Fruit fly (Drosophila melanogaster) Kc167 (cell line): Measurements from ENCODE around the gene CG4951.

Experiments
- Myc ChIP-seq: fragments of >200 bp; optimal IDR thresholded peaks from 2 replicates; lab custom pipeline; 2017; ENCODE audit warnings: missing external identifiers
- Sin3A ChIP-seq: fragments of >200 bp; optimal IDR thresholded peaks from 2 replicates; lab custom pipeline; 2018; ENCODE audit warnings: missing external identifiers
- h ChIP-seq: fragments of >200 bp; optimal IDR thresholded peaks from 3 replicates; lab custom pipeline; 2018; ENCODE audit warnings: missing external identifiers
- insv ChIP-seq: fragments of >200 bp; optimal IDR thresholded peaks from 3 replicates; lab custom pipeline; 2018; ENCODE audit warnings: missing external identifiers
- psq ChIP-seq: fragments of >200 bp; optimal IDR thresholded peaks from 2 replicates; lab custom pipeline; 2017; ENCODE audit warnings: missing external identifiers
- ttk ChIP-seq: sonication (Bioruptor generic); optimal IDR thresholded peaks from 2 replicates; lab custom pipeline; 2017; ENCODE audit warnings: missing external identifiers

CG4951 gene

DNA sequence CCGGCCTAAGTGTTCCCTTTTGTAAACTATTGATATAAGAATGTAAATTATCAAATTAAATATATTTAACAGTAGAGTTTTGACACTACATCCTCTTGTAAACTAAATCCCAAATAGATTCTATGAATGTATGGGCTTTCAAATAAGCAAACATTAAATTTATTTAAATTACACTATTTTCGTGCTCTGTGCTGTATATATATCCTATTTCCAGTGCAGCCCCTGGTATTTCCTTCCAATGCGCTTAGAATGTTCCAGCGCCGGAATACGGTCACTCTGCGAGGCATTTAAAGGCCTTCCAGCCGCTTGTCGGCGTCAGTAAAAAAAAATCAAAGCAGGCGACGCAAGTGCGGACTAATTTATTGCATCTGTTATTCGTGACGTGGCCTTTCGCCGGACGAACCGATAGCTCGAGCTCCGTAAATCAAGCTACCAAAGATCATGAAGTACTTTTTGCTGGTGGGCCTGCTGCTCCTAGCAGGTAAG is 5.4 kb downstream of the CG4951 start, which contains the start of gene Gp93:
Gp93 (plus strand) TSS at position 291 of the 486 bp plus-strand sequence.
- TF ChIP-seq Sin3A (no peak), insv (lab: Kevin White, UChicago) (no peak), h (lab: Kevin White, UChicago) (no peak), psq (lab: Kevin White, UChicago) (no peak), ttk (lab: Kevin White, UChicago) (no peak), Myc (no peak)

DNA sequence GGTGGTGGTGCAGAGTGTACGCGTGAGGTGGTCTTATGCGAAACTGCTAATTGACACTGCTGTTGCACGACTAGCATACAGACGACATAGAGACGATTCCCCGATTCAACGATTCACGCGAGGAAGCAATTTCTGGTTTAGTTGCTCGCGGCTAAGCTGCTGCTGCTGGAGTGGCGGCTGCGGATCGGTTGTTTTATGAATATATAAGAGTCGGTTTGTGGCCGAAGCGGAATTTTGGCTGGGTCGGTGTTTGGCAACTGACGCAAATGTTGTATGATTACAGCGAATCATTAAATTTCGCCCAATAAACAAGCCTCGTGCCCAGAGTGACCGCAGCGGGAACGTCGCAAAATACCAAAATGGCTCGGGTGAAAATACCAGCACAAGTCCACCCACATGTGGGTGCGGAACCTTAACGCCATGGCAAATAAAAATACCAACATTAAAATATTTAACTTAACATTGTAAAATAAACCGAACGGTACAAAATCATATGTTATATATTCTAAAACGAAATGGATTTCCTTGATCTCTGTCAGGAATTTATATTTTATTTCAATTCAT is 6.1 kb downstream of the CG4951 start, which contains the start of gene mfrn:
mfrn (minus strand) TSS at position 340 of the 564 bp plus-strand sequence.
- no peak for TF ChIP-seq h (lab: Kevin White, UChicago)
- TF ChIP-seq insv (lab: Kevin White, UChicago): no peak
- TF ChIP-seq Sin3A: no peak
- no peak for TF ChIP-seq psq (lab: Kevin White, UChicago)
- TF ChIP-seq Myc: no peak
- TF ChIP-seq ttk (lab: Kevin White, UChicago): no peak

DNA sequence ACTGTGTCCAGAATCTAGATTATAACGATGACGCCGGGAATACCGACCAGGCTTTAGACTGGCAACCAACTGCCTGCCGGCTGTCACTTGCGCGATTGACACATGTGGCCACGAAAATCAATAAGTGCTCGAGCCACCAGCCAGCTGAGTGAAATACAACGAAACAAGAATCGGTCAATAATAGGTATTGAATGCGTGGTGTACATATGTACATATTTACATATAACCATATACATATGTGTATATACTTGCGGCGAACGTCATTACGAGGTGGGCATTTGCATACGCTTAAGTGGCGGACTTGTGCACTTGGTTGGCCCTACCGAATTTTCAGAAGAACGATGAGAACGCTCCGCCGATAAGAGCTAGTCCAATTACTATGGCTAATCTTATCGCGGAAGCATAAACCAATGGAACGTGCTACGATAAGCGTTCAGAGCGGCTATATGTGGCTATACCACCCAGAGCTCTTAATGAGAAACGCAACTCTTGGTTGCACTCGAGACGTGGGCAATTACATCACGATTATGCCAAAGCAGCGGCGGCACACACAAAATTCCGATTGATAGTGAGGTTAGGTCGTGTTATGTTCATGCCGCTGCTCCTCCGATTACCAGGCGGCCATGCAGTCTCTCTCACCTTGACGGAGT is 7.2 kb downstream of the CG4951 start:
- no peak for TF ChIP-seq psq (lab: Kevin White, UChicago)
- TF ChIP-seq insv (lab: Kevin White, UChicago): no peak
- no peak for TF ChIP-seq h (lab: Kevin White, UChicago)
- TF ChIP-seq ttk (lab: Kevin White, UChicago): no peak
- no peak for TF ChIP-seq Myc
- no peak for TF ChIP-seq Sin3A

DNA sequence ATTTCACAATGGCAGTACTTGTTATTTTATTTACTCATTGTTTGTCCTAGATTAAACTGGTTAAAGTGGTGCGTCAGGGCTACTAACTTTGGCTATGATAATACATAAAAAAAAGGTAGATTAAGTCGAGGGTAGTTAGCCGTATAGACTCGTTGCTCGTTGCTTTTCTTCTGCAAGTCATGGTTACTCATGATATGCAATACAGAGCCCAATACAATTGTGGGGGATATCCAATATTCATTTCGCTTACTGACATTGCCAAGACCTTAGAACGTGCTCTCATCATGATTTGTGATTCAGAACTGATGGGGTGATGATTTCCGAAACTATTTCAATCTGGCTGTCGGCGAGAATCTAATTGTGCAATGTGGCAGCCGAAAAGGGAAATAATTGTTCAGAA is 8.5 kb downstream of the CG4951 start:
- TF ChIP-seq psq (lab: Kevin White, UChicago) (no peak), Myc (no peak), insv (lab: Kevin White, UChicago) (no peak), h (lab: Kevin White, UChicago) (no peak), ttk (lab: Kevin White, UChicago) (no peak), Sin3A (no peak)

DNA sequence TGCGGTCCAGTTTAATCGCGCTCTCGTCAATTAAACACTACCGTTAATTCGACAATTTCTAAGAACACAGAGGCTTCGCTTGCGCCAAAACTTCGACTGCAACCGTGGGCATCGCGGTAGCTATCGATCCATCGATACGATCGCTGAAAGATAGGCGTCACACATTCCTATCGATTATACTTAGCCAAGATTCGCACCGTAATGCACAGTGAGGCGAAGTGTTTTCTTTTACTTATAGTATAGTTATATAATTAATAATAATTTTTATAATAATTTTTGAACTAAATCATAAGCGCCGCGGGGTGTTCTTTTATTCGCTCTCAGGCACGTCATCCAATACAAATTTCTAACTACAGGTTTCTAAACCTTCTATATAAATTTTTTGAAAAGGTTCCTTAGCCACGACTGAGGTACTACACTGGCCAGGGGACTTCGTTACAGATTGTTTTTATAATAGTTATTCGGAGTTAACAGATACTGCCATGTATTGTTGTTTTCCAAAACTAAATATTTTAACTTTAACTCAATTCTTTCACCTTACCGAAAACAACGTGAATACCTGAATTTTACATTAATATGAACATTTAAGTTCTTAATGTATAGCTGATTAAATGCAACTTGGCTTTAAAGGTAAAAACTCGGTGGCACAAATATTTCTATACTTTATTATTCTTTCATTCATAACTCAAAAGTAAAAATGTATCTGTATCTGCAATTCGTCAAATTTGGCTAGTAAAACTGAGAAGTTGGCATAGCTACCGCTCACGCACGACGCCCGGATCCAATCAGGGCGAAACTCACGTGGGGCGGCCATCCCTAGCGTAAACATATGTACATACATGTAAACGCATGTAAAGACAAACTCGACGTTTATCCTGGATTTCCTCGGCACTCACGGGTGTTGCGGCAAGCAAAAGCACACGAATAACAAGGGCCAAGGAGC is 15.9 kb downstream of the CG4951 start, which contains the start of the genes NSD and BOD1:
NSD (minus strand) TSS at position 102 of the 943 bp plus-strand sequence.
BOD1 (plus strand) TSS at position 494 of the 943 bp plus-strand sequence.
- TF ChIP-seq Myc: no peak
- TF ChIP-seq ttk (lab: Kevin White, UChicago): no peak
- no peak for TF ChIP-seq insv (lab: Kevin White, UChicago)
- no peak for TF ChIP-seq h (lab: Kevin White, UChicago)
- no peak for TF ChIP-seq psq (lab: Kevin White, UChicago)
- TF ChIP-seq Sin3A: no peak

DNA sequence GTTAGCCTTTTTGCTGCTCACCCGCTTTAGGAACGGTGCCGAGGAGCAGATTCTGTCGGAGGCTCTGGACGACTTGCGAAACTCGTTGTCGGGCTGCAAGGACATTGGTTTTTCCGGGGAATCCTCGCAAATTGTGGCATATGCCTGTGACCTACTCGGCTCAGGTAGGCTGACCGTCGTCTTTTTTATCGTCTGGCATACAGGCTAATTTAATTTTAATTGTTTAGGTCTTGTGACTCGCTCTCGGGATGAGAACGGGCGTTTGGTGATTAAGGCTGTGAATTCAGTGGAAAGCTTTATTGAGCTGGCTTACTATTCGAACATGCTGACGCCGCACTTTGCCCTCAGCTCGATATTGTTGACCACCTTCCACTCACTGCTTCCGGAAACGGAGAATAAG is 22.5 kb downstream of the CG4951 start:
- TF ChIP-seq h (lab: Kevin White, UChicago) (no peak), insv (lab: Kevin White, UChicago) (no peak), Myc (no peak), psq (lab: Kevin White, UChicago) (no peak), ttk (lab: Kevin White, UChicago) (no peak), Sin3A (no peak)

DNA sequence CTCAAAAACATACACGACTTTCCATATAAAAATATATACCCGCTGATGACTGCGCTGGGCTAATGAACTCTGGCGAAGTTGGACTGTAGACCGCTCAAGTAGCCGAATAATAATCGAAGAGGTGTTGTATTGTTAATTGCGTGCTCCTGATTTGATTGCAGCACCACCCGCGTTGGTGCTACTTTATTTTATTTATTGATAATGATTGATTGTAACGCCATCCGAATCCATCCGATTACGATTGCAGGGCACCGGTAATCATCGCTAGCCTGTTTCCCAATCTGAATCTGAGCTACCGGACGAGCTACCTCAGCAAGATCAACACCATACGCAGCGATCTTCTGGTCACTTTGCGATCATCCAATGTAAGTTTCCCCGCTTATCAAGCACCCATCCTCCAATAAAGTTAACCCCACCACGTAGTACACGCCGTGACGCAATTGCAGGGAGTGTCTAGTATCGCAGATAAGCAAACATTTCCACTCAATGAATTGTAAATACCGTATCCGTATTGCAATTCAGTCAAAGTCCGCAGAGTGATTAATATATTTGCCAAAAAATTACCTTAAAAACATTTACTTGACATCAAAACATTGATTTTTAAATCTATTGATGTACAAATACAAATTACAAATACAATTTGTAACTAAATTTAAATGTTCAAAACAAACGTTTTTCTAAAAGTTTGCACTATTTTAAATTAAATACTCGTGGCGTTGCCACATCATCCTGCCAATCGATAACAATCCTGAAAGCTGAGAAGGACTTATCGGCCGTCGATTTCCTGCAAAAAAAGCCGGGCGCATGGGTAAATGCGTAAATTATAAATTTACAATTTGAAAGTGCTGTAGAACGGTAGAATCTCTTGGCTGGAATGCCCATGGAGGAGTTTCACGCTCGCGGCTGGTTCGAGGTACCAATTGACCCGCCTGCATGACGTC is 24.7 kb downstream of the CG4951 start:
- TF ChIP-seq ttk (lab: Kevin White, UChicago) (no peak), psq (lab: Kevin White, UChicago) (no peak), Myc (no peak), h (lab: Kevin White, UChicago) (no peak), insv (lab: Kevin White, UChicago) (no peak), Sin3A (no peak)

DNA sequence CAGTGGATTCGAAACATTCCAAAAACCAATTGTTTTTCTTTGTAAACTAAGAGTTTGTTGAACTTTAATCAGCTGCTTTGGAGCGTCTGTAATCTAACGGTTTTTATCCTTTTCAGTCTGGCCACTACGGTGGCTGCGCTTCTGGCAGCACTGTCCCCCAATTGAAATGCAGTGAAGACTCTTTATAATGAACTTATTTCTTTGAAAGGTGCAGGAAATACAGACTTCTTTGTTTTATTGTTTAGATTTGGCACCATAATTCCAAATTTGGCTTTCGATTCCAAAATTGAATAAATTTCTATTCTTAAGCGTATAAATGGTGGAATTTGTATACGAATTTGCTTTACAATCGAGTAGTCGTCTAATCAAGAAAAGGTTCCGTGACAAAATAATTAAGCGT is 25.8 kb downstream of the CG4951 start, which contains the start of gene nenya:
nenya (minus strand) TSS at position 35 of the 400 bp plus-strand sequence.
- TF ChIP-seq ttk (lab: Kevin White, UChicago) (no peak), insv (lab: Kevin White, UChicago) (no peak), psq (lab: Kevin White, UChicago) (no peak), h (lab: Kevin White, UChicago) (no peak), Myc (no peak), Sin3A (no peak)

DNA sequence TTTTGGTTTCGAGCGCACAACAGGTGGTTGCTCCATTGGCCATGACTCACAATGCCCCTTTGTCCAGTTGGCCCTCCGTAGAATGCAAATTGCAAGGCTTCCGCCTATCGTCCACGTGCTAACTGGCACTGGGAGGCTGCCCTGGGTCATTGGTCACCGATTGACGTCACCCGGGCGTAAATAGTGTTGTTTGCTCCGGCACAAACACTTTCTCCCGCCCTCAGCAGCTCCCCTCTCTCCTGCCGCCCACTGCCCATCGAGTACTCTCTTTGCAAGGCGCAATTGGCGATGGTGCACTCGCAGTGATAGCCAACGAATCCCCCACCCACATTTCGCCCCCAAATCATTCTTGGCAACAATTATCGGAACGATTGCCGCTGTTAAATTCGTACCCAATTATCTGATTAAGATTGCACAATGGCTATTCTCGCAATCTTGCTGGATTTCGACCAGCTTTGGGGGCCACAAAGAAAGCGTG is 27.1 kb downstream of the CG4951 start:
- TF ChIP-seq Sin3A (no peak), insv (lab: Kevin White, UChicago) (no peak), ttk (lab: Kevin White, UChicago) (no peak), psq (lab: Kevin White, UChicago) (no peak), h (lab: Kevin White, UChicago) (no peak), Myc (no peak)

DNA sequence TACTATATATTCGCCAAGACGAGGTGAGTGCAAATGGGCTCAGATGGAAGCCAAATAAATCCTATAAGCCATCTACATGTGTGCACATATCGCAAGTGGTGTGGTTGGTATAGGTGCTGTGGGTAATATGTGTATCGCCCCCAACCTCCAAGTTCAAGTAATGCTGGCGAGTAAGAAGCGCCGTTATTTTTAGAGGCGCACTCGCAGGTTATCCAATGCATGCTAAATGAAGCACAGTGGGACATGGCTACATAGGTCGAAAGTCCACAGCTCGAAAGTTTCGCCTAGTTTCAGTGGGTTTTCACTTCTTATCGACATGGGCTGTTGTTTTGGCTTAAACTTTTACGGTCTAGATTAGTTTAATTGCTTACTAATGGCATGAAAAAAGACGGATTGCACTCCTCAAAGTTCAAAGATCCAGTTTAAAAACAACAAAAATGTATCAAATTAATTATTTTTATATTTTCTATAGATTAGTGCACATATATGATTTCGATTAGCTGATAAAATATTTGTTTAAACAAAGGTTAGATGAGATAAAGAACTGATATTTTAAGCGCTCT is 27.9 kb downstream of the CG4951 start:
- TF ChIP-seq ttk (lab: Kevin White, UChicago) (no peak), Myc (no peak), Sin3A (no peak), h (lab: Kevin White, UChicago) (no peak), psq (lab: Kevin White, UChicago) (no peak)
